Fruit fly (Drosophila melanogaster) whole organism, embryonic: ENCODE measurements around the gene CG6415.

Experiments
- Abd-B ChIP-seq: fragments of 200-800 bp; sonication (Bioruptor generic); optimal IDR thresholded peaks from 2 replicates; lab custom pipeline; 2018; ENCODE audit warnings: missing biosample characterization, mild to moderate bottlenecking, missing genetic modification characterization, moderate library complexity
- B-H1 ChIP-seq: fragments of 200-800 bp; sonication (Bioruptor generic); IDR thresholded peaks from 3 replicates; pipeline ENCODE4 v1.3.6; 2022; ENCODE audit warnings: missing biosample characterization, missing genetic modification characterization
- Bgb ChIP-seq: fragments of 200-800 bp; sonication (Bioruptor generic); IDR thresholded peaks from 2 replicates; pipeline ENCODE4 v1.3.6; 2022; ENCODE audit warnings: missing biosample characterization, missing genetic modification characterization; ENCODE audit not compliant: partially characterized antibody
- CG10274 ChIP-seq: fragments of 200-800 bp; sonication (Bioruptor generic); optimal IDR thresholded peaks from 3 replicates; lab custom pipeline; 2017; ENCODE audit warnings: missing biosample characterization, mild to moderate bottlenecking, missing genetic modification characterization
- CG11695 ChIP-seq: fragments of 200-800 bp; sonication (Bioruptor generic); IDR thresholded peaks from 3 replicates; pipeline ENCODE4 v1.3.6; 2022; ENCODE audit warnings: missing biosample characterization, missing genetic modification characterization
- CG13424 ChIP-seq: fragments of 200-800 bp; sonication (Bioruptor generic); optimal IDR thresholded peaks from 2 replicates; lab custom pipeline; 2019; ENCODE audit warnings: missing biosample characterization, mild to moderate bottlenecking, missing genetic modification characterization, moderate library complexity
- CG13775 ChIP-seq: fragments of 200-800 bp; sonication (Bioruptor generic); optimal IDR thresholded peaks from 3 replicates; lab custom pipeline; 2017; ENCODE audit warnings: missing biosample characterization, mild to moderate bottlenecking, missing genetic modification characterization
- CG14710 ChIP-seq: fragments of 200-800 bp; sonication (Bioruptor generic); optimal IDR thresholded peaks from 3 replicates; lab custom pipeline; 2019; ENCODE audit warnings: missing biosample characterization, mild to moderate bottlenecking, missing genetic modification characterization, moderate library complexity
- CG15696 ChIP-seq: fragments of 200-800 bp; sonication (Bioruptor generic); optimal IDR thresholded peaks from 2 replicates; lab custom pipeline; 2019; ENCODE audit warnings: missing biosample characterization, mild to moderate bottlenecking, missing genetic modification characterization, moderate library complexity
- CG1602 ChIP-seq: fragments of 200-800 bp; sonication (Bioruptor generic); optimal IDR thresholded peaks from 3 replicates; lab custom pipeline; 2016; ENCODE audit warnings: missing biosample characterization, missing genetic modification characterization
- CG17829 ChIP-seq: fragments of 200-800 bp; optimal IDR thresholded peaks from 2 replicates; lab custom pipeline; 2019; ENCODE audit warnings: missing biosample characterization, mild to moderate bottlenecking, missing genetic modification characterization, moderate library complexity
- CG18262 ChIP-seq: fragments of 200-800 bp; optimal IDR thresholded peaks from 3 replicates; lab custom pipeline; 2019; ENCODE audit warnings: missing biosample characterization, mild to moderate bottlenecking, missing genetic modification characterization, moderate library complexity
- CG2120 ChIP-seq: fragments of 200-800 bp; sonication (Bioruptor generic); optimal IDR thresholded peaks from 3 replicates; lab custom pipeline; 2016; ENCODE audit warnings: missing biosample characterization, missing genetic modification characterization
- CG31365 ChIP-seq: fragments of 200-800 bp; sonication (Bioruptor generic); optimal IDR thresholded peaks from 2 replicates; lab custom pipeline; 2018; ENCODE audit warnings: missing biosample characterization, mild to moderate bottlenecking, missing genetic modification characterization
- CG3163 ChIP-seq: fragments of 200-800 bp; sonication (Bioruptor generic); optimal IDR thresholded peaks from 3 replicates; lab custom pipeline; 2016; ENCODE audit warnings: missing biosample characterization, missing genetic modification characterization
- CG34422 ChIP-seq: fragments of 200-800 bp; sonication (Bioruptor generic); IDR thresholded peaks from 3 replicates; pipeline ENCODE4 v1.3.6; 2022; ENCODE audit warnings: missing biosample characterization, missing genetic modification characterization
- CG5180 ChIP-seq: fragments of 200-800 bp; sonication (Bioruptor generic); optimal IDR thresholded peaks from 3 replicates; lab custom pipeline; 2017; ENCODE audit warnings: missing biosample characterization, missing genetic modification characterization, mild to moderate bottlenecking, moderate library complexity, missing genetic modification reagents
- CG6854 ChIP-seq: fragments of 200-800 bp; sonication (Bioruptor generic); optimal IDR thresholded peaks from 3 replicates; lab custom pipeline; 2017; ENCODE audit warnings: missing biosample characterization, mild to moderate bottlenecking, missing genetic modification characterization
- CG7372 ChIP-seq: fragments of 200-800 bp; sonication (Bioruptor generic); IDR thresholded peaks from 2 replicates; pipeline ENCODE4 v1.3.6; 2022; ENCODE audit warnings: missing biosample characterization, missing genetic modification characterization
- CG8089 ChIP-seq: fragments of 200-800 bp; sonication (Bioruptor generic); optimal IDR thresholded peaks from 3 replicates; lab custom pipeline; 2016; ENCODE audit warnings: missing biosample characterization, missing genetic modification characterization
- CG9797 ChIP-seq: fragments of 200-800 bp; sonication (Bioruptor generic); optimal IDR thresholded peaks from 3 replicates; lab custom pipeline; 2018; ENCODE audit warnings: missing biosample characterization, mild to moderate bottlenecking, missing genetic modification characterization
- Doc2 ChIP-seq: fragments of 200-800 bp; sonication (Bioruptor generic); IDR thresholded peaks from 2 replicates; pipeline ENCODE4 v1.3.6; 2022; ENCODE audit warnings: missing biosample characterization, missing genetic modification characterization
- E2f2 ChIP-seq: fragments of 200-800 bp; sonication (Bioruptor generic); IDR thresholded peaks from 2 replicates; pipeline ENCODE4 v1.3.6; 2022; ENCODE audit warnings: missing biosample characterization, missing genetic modification characterization
- Elba2 ChIP-seq: fragments of 200-800 bp; sonication (Bioruptor generic); optimal IDR thresholded peaks from 3 replicates; lab custom pipeline; 2016; ENCODE audit warnings: missing biosample characterization, missing genetic modification characterization
- H2.0 ChIP-seq: fragments of 200-800 bp; sonication (Bioruptor generic); IDR thresholded peaks from 2 replicates; pipeline ENCODE4 v1.3.6; 2022; ENCODE audit warnings: missing biosample characterization, missing genetic modification characterization
- HmgD ChIP-seq: fragments of 200-800 bp; sonication (Bioruptor generic); optimal IDR thresholded peaks from 3 replicates; lab custom pipeline; 2016; ENCODE audit warnings: missing biosample characterization, missing genetic modification characterization
- Myb ChIP-seq: fragments of 200-800 bp; sonication (Bioruptor generic); optimal IDR thresholded peaks from 2 replicates; lab custom pipeline; 2016; ENCODE audit warnings: missing biosample characterization, missing genetic modification characterization
- Nf-YB ChIP-seq: fragments of 200-800 bp; sonication (Bioruptor generic); optimal IDR thresholded peaks from 3 replicates; lab custom pipeline; 2019; ENCODE audit warnings: missing biosample characterization, mild to moderate bottlenecking, missing genetic modification characterization, moderate library complexity
- PHDP ChIP-seq: fragments of 200-800 bp; sonication (Bioruptor generic); optimal IDR thresholded peaks from 3 replicates; lab custom pipeline; 2018; ENCODE audit warnings: missing biosample characterization, mild to moderate bottlenecking, missing genetic modification characterization, moderate library complexity
- Ravus ChIP-seq: fragments of 200-800 bp; sonication (Bioruptor generic); IDR thresholded peaks from 2 replicates; pipeline ENCODE4 v1.3.6; 2022; ENCODE audit warnings: missing biosample characterization, missing genetic modification characterization
- Trl ChIP-seq, 3 experiments: fragments of >200 bp in 2 of 3; fragments of 200-800 bp in 1 of 3; sonication (Bioruptor generic) in 1 of 3; optimal IDR thresholded peaks; 2 replicates in 1 of 3; 3 replicates in 2 of 3; lab custom pipeline; 2016 to 2017; ENCODE audit warnings: missing biosample characterization in 1 of 3, missing genetic modification characterization in 1 of 3
- Xbp1 ChIP-seq: fragments of 200-800 bp; sonication (Bioruptor generic); optimal IDR thresholded peaks from 3 replicates; lab custom pipeline; 2016; ENCODE audit warnings: missing biosample characterization, mild to moderate bottlenecking, missing genetic modification characterization
- ato ChIP-seq: fragments of 200-800 bp; sonication (Bioruptor generic); IDR thresholded peaks from 2 replicates; pipeline ENCODE4 v1.3.6; 2022; ENCODE audit warnings: missing biosample characterization, missing genetic modification characterization; ENCODE audit not compliant: partially characterized antibody
- cas ChIP-seq: fragments of 200-800 bp; sonication (Bioruptor generic); IDR thresholded peaks from 2 replicates; pipeline ENCODE4 v1.3.6; 2022; ENCODE audit warnings: missing biosample characterization, missing genetic modification characterization
- da ChIP-seq: fragments of 200-800 bp; sonication (Bioruptor generic); optimal IDR thresholded peaks from 2 replicates; lab custom pipeline; 2016; ENCODE audit warnings: missing biosample characterization, missing genetic modification characterization
- dimm ChIP-seq: fragments of 200-800 bp; sonication (Bioruptor generic); IDR thresholded peaks from 2 replicates; pipeline ENCODE4 v1.3.6; 2022; ENCODE audit warnings: missing biosample characterization, missing genetic modification characterization
- gce ChIP-seq: fragments of 200-800 bp; sonication (Bioruptor generic); IDR thresholded peaks from 3 replicates; pipeline ENCODE4 v1.3.6; 2022; ENCODE audit warnings: missing biosample characterization, missing genetic modification characterization
- grn ChIP-seq: fragments of 200-800 bp; sonication (Bioruptor generic); optimal IDR thresholded peaks from 3 replicates; lab custom pipeline; 2017; ENCODE audit warnings: missing biosample characterization, missing genetic modification characterization
- ham ChIP-seq: fragments of 200-800 bp; sonication (Bioruptor generic); IDR thresholded peaks from 2 replicates; pipeline ENCODE4 v1.3.6; 2022; ENCODE audit warnings: missing biosample characterization, missing genetic modification characterization
- insv ChIP-seq, 2 experiments: fragments of 200-800 bp; sonication (Bioruptor generic); optimal IDR thresholded peaks; 3 replicates each; lab custom pipeline; 2016 to 2018; ENCODE audit warnings: missing biosample characterization in 2 of 2, missing genetic modification characterization in 2 of 2
- nau ChIP-seq: fragments of 200-800 bp; sonication (Bioruptor generic); optimal IDR thresholded peaks from 3 replicates; lab custom pipeline; 2017; ENCODE audit warnings: missing biosample characterization, mild to moderate bottlenecking, missing genetic modification characterization, missing genetic modification reagents
- phol ChIP-seq: fragments of 200-800 bp; sonication (Bioruptor generic); optimal IDR thresholded peaks from 3 replicates; lab custom pipeline; 2018; ENCODE audit warnings: missing biosample characterization, mild to moderate bottlenecking, missing genetic modification characterization, moderate library complexity
- psq ChIP-seq: fragments of 200-800 bp; sonication (Bioruptor generic); optimal IDR thresholded peaks from 2 replicates; lab custom pipeline; 2017; ENCODE audit warnings: missing biosample characterization, missing genetic modification characterization
- pzg ChIP-seq: fragments of 200-800 bp; sonication (Bioruptor generic); optimal IDR thresholded peaks from 3 replicates; lab custom pipeline; 2018; ENCODE audit warnings: missing biosample characterization, mild to moderate bottlenecking, missing genetic modification characterization, moderate library complexity
- ranshi ChIP-seq: fragments of 200-800 bp; sonication (Bioruptor generic); IDR thresholded peaks from 2 replicates; pipeline ENCODE4 v1.3.6; 2022; ENCODE audit warnings: missing biosample characterization, missing genetic modification characterization
- seq ChIP-seq: fragments of 200-800 bp; sonication (Bioruptor generic); IDR thresholded peaks from 2 replicates; pipeline ENCODE4 v1.3.6; 2022; ENCODE audit warnings: missing biosample characterization, missing genetic modification characterization
- shn ChIP-seq: fragments of 200-800 bp; sonication (Bioruptor generic); optimal IDR thresholded peaks from 3 replicates; lab custom pipeline; 2016; ENCODE audit warnings: missing biosample characterization, missing genetic modification characterization
- slp2 ChIP-seq: fragments of 200-800 bp; sonication (Bioruptor generic); optimal IDR thresholded peaks from 2 replicates; lab custom pipeline; 2016; ENCODE audit warnings: missing biosample characterization, missing genetic modification characterization
- stc ChIP-seq: fragments of 200-800 bp; sonication (Bioruptor generic); IDR thresholded peaks from 2 replicates; pipeline ENCODE4 v1.3.6; 2022; ENCODE audit warnings: missing biosample characterization, missing genetic modification characterization
- tio ChIP-seq: fragments of 200-800 bp; sonication (Bioruptor generic); optimal IDR thresholded peaks from 2 replicates; lab custom pipeline; 2017; ENCODE audit warnings: missing biosample characterization, missing genetic modification characterization, inconsistent platforms
- vfl ChIP-seq: fragments of 200-800 bp; sonication (Bioruptor generic); optimal IDR thresholded peaks from 2 replicates; lab custom pipeline; 2016; ENCODE audit warnings: missing biosample characterization, missing genetic modification characterization

CG6415 gene

dm6 chr2L:10665603-10666002, 37.8 kb upstream of the CG6415 start:
- no peak for TF ChIP-seq CG15696 (tag; lab: Kevin White, UChicago)
- peak; percentile 80 for TF ChIP-seq CG2120 (GFP tag; lab: Kevin White, UChicago)
- TF ChIP-seq insv (GFP tag; optimal IDR thresholded peaks at IDR 0.05; lab: Kevin White, UChicago), result no peak
- TF ChIP-seq ham (GFP tag; lab: Robert Waterston, UW), result 0 out of 2 replicates have a peak, but pooled peaks have one; percentile 17
- no peak for TF ChIP-seq CG6854 (GFP tag; lab: Kevin White, UChicago)
- peak; percentile 67 for TF ChIP-seq CG8089 (GFP tag; lab: Kevin White, UChicago)
- peak; percentile 43 for TF ChIP-seq psq (GFP tag; lab: Kevin White, UChicago)
- peak; percentile 43 for TF ChIP-seq nau (GFP tag; lab: Kevin White, UChicago)
- peak; percentile 48 for TF ChIP-seq CG3163
- TF ChIP-seq CG1602 (GFP tag; lab: Kevin White, UChicago), result peak; percentile 55
- TF ChIP-seq CG14710, result no peak
- TF ChIP-seq Abd-B (GFP tag; lab: Kevin White, UChicago), result peak; percentile 64
- TF ChIP-seq grn, result no peak
- TF ChIP-seq CG18262 (tag; lab: Kevin White, UChicago), result peak; percentile 66
- no peak for TF ChIP-seq cas
- peak; percentile 61 for TF ChIP-seq B-H1
- peak; percentile 67 for TF ChIP-seq E2f2 (GFP tag; lab: Robert Waterston, UW)
- TF ChIP-seq Trl (optimal IDR thresholded peaks at IDR 0.05; lab: Kevin White, UChicago), result no peak
- TF ChIP-seq Trl (GFP tag; optimal IDR thresholded peaks at IDR 0.05; lab: Kevin White, UChicago), result peak; percentile 79
- peak; percentile 86 for TF ChIP-seq Xbp1 (GFP tag; lab: Kevin White, UChicago)
- TF ChIP-seq CG10274, result peak; percentile 17
- TF ChIP-seq slp2 (GFP tag; lab: Kevin White, UChicago), result peak; percentile 58
- TF ChIP-seq CG17829 (tag; lab: Kevin White, UChicago), result no peak
- no peak for TF ChIP-seq ato
- TF ChIP-seq CG7372, result peak; percentile 73; the same call in 1 of the 2 replicates
- no peak for TF ChIP-seq pzg (GFP tag; lab: Kevin White, UChicago)
- peak; percentile 83 for TF ChIP-seq CG13424 (tag; lab: Kevin White, UChicago)
- peak; percentile 87 for TF ChIP-seq seq (GFP tag; lab: Robert Waterston, UW)
- TF ChIP-seq stc (GFP tag; lab: Robert Waterston, UW), result peak; percentile 84
- no peak for TF ChIP-seq Elba2 (GFP tag; lab: Kevin White, UChicago)
- peak; percentile 65 for TF ChIP-seq dimm (GFP tag; lab: Robert Waterston, UW)
- no peak for TF ChIP-seq Bgb (GFP tag; lab: Robert Waterston, UW)
- no peak for TF ChIP-seq vfl (GFP tag; lab: Kevin White, UChicago)
- TF ChIP-seq CG34422, result peak; percentile 87
- TF ChIP-seq Myb (GFP tag; lab: Kevin White, UChicago), result peak; percentile 53
- peak; percentile 28 for TF ChIP-seq Nf-YB (GFP tag; lab: Kevin White, UChicago)
- TF ChIP-seq CG31365 (tag; lab: Kevin White, UChicago), result no peak
- peak; percentile 71 for TF ChIP-seq phol (tag; lab: Kevin White, UChicago)
- TF ChIP-seq CG13775, result peak; percentile 39
- peak; percentile 69 for TF ChIP-seq tio (GFP tag; lab: Kevin White, UChicago)
- peak; percentile 86 for TF ChIP-seq CG11695 (GFP tag; lab: Robert Waterston, UW)
- peak; percentile 88 for TF ChIP-seq ranshi (GFP tag; lab: Robert Waterston, UW)
- TF ChIP-seq Ravus, result peak; percentile 72
- peak; percentile 52; the same call in 1 of the 2 replicates for TF ChIP-seq Doc2
- TF ChIP-seq da, result no peak
- no peak for TF ChIP-seq CG9797
- peak; percentile 50 for TF ChIP-seq shn
- TF ChIP-seq gce (GFP tag; lab: Robert Waterston, UW), result peak; percentile 77; the same call in 2 of the 3 replicates
- peak; percentile 59 for TF ChIP-seq CG5180 (GFP tag; lab: Kevin White, UChicago)
- peak; percentile 79 for TF ChIP-seq PHDP (tag; lab: Kevin White, UChicago)
- TF ChIP-seq HmgD, result no peak
- peak; percentile 90 for TF ChIP-seq H2.0 (GFP tag; lab: Robert Waterston, UW)
